Fruit fly (Drosophila melanogaster) whole organism, wandering third instar larva: ENCODE measurements around the gene Hip1.

Experiments used
- Abd-B ChIP-seq: fragments of >200 bp; optimal IDR thresholded peaks from 2 replicates; lab custom pipeline; 2017; ENCODE audit warnings: missing biosample characterization, missing genetic modification characterization
- CG32264 ChIP-seq: fragments of 200-800 bp; sonication (Bioruptor generic); optimal IDR thresholded peaks from 2 replicates; lab custom pipeline; 2016; ENCODE audit warnings: missing biosample characterization, missing genetic modification characterization
- Dif ChIP-seq: fragments of 200-275, 200-300 bp; sonication (Bioruptor generic); optimal IDR thresholded peaks from 2 replicates; lab custom pipeline; 2018; ENCODE audit warnings: missing biosample characterization, missing genetic modification characterization; ENCODE audit not compliant: partially characterized antibody
- GATAd ChIP-seq: sonication (Bioruptor generic); optimal IDR thresholded peaks from 2 replicates; lab custom pipeline; 2016; ENCODE audit warnings: missing biosample characterization, missing genetic modification characterization
- HLH106 ChIP-seq: fragments of 200-800 bp; optimal IDR thresholded peaks from 3 replicates; lab custom pipeline; 2019; ENCODE audit warnings: missing biosample characterization, mild to moderate bottlenecking, missing genetic modification characterization, moderate library complexity
- Hnf4 ChIP-seq: fragments of 200-800 bp; sonication (Bioruptor generic); optimal IDR thresholded peaks from 2 replicates; lab custom pipeline; 2016; ENCODE audit warnings: missing biosample characterization, mild to moderate bottlenecking, missing genetic modification characterization
- Hr78 ChIP-seq: fragments of >200 bp; optimal IDR thresholded peaks from 2 replicates; lab custom pipeline; 2017; ENCODE audit warnings: missing biosample characterization, missing genetic modification characterization
- Hr83 ChIP-seq: fragments of 200-300 bp; sonication (Bioruptor generic); optimal IDR thresholded peaks from 2 replicates; lab custom pipeline; 2016; ENCODE audit warnings: missing biosample characterization, mild to moderate bottlenecking, missing genetic modification characterization, moderate library complexity; ENCODE audit not compliant: poor library complexity, severe bottlenecking
- Jra ChIP-seq: sonication (Bioruptor generic); optimal IDR thresholded peaks from 2 replicates; lab custom pipeline; 2016; ENCODE audit warnings: missing biosample characterization, missing genetic modification characterization
- Mio ChIP-seq: sonication (Bioruptor generic); optimal IDR thresholded peaks from 2 replicates; lab custom pipeline; 2016; ENCODE audit warnings: missing biosample characterization, missing genetic modification characterization
- Myc ChIP-seq: fragments of >200 bp; optimal IDR thresholded peaks from 2 replicates; lab custom pipeline; 2017
- N ChIP-seq: fragments of >200 bp; optimal IDR thresholded peaks from 2 replicates; lab custom pipeline; 2018; ENCODE audit warnings: missing biosample characterization, missing external identifiers, missing genetic modification characterization
- OdsH ChIP-seq: fragments of 200-800 bp; sonication (Bioruptor generic); optimal IDR thresholded peaks from 2 replicates; lab custom pipeline; 2016; ENCODE audit warnings: missing biosample characterization, mild to moderate bottlenecking, missing genetic modification characterization
- Rel ChIP-seq, 2 experiments: fragments of 200-800 bp; sonication (Bioruptor generic) in 1 of 2; optimal IDR thresholded peaks; 2 replicates in 1 of 2; 3 replicates in 1 of 2; lab custom pipeline; 2016 to 2019; ENCODE audit warnings: mild to moderate bottlenecking in 2 of 2, missing biosample characterization in 2 of 2, missing genetic modification characterization in 2 of 2, moderate library complexity in 1 of 2
- Sp1 ChIP-seq: fragments of 200-800 bp; sonication (Bioruptor generic); optimal IDR thresholded peaks from 3 replicates; lab custom pipeline; 2019; ENCODE audit warnings: missing biosample characterization, mild to moderate bottlenecking, missing genetic modification characterization, moderate library complexity
- Vsx2 ChIP-seq: fragments of 200-300, 225-300 bp; sonication (Bioruptor generic); optimal IDR thresholded peaks from 2 replicates; lab custom pipeline; 2018; ENCODE audit warnings: missing biosample characterization, missing genetic modification characterization; ENCODE audit not compliant: partially characterized antibody
- br ChIP-seq: fragments of 200-800 bp; sonication (Bioruptor generic); optimal IDR thresholded peaks from 2 replicates; lab custom pipeline; 2016; ENCODE audit warnings: missing biosample characterization, missing genetic modification characterization
- brk ChIP-seq: fragments of 200-800 bp; sonication (Bioruptor generic); optimal IDR thresholded peaks from 2 replicates; lab custom pipeline; 2016; ENCODE audit warnings: missing biosample characterization, mild to moderate bottlenecking, missing genetic modification characterization
- dl ChIP-seq, 2 experiments: fragments of 175-275, 200-275 bp in 1 of 2; fragments of 200-275 bp in 1 of 2; sonication (Bioruptor generic); optimal IDR thresholded peaks; lab custom pipeline; 2018; ENCODE audit warnings: mild to moderate bottlenecking in 2 of 2, missing biosample characterization in 2 of 2, missing genetic modification characterization in 2 of 2, moderate library complexity in 2 of 2; ENCODE audit not compliant: partially characterized antibody in 2 of 2, insufficient read depth in 1 of 2
- dsf ChIP-seq: sonication (Bioruptor generic); optimal IDR thresholded peaks from 2 replicates; lab custom pipeline; 2016; ENCODE audit warnings: missing biosample characterization, missing genetic modification characterization, borderline replicate concordance
- ey ChIP-seq: fragments of 200-800 bp; sonication (Bioruptor generic); optimal IDR thresholded peaks from 2 replicates; lab custom pipeline; 2016; ENCODE audit warnings: missing biosample characterization, missing genetic modification characterization
- h ChIP-seq: fragments of 200-800 bp; sonication (Bioruptor generic); optimal IDR thresholded peaks from 3 replicates; lab custom pipeline; 2016; ENCODE audit warnings: missing biosample characterization, mild to moderate bottlenecking, missing genetic modification characterization
- jim ChIP-seq: fragments of 175-275, 200-325 bp; sonication (Bioruptor generic); optimal IDR thresholded peaks from 2 replicates; lab custom pipeline; 2016; ENCODE audit warnings: missing biosample characterization, mild to moderate bottlenecking, missing genetic modification characterization
- pan ChIP-seq: fragments of >200 bp; optimal IDR thresholded peaks from 2 replicates; lab custom pipeline; 2017
- psq ChIP-seq: fragments of 200-800 bp; sonication (Bioruptor generic); optimal IDR thresholded peaks from 3 replicates; lab custom pipeline; 2017; ENCODE audit warnings: missing biosample characterization, mild to moderate bottlenecking, missing genetic modification characterization, moderate library complexity
- sage ChIP-seq: fragments of 200-800 bp; sonication (Bioruptor generic); optimal IDR thresholded peaks from 2 replicates; lab custom pipeline; 2016; ENCODE audit warnings: missing biosample characterization, mild to moderate bottlenecking, missing genetic modification characterization
- sv ChIP-seq: fragments of 200-800 bp; sonication (Bioruptor generic); optimal IDR thresholded peaks from 3 replicates; lab custom pipeline; 2016; ENCODE audit warnings: missing biosample characterization, missing genetic modification characterization
- tai ChIP-seq: sonication (Bioruptor generic); optimal IDR thresholded peaks from 2 replicates; lab custom pipeline; 2016; ENCODE audit warnings: missing biosample characterization, missing genetic modification characterization
- usp ChIP-seq: fragments of >200 bp; optimal IDR thresholded peaks from 2 replicates; lab custom pipeline; 2017; ENCODE audit warnings: missing biosample characterization, missing genetic modification characterization

Gene Hip1

DNA sequence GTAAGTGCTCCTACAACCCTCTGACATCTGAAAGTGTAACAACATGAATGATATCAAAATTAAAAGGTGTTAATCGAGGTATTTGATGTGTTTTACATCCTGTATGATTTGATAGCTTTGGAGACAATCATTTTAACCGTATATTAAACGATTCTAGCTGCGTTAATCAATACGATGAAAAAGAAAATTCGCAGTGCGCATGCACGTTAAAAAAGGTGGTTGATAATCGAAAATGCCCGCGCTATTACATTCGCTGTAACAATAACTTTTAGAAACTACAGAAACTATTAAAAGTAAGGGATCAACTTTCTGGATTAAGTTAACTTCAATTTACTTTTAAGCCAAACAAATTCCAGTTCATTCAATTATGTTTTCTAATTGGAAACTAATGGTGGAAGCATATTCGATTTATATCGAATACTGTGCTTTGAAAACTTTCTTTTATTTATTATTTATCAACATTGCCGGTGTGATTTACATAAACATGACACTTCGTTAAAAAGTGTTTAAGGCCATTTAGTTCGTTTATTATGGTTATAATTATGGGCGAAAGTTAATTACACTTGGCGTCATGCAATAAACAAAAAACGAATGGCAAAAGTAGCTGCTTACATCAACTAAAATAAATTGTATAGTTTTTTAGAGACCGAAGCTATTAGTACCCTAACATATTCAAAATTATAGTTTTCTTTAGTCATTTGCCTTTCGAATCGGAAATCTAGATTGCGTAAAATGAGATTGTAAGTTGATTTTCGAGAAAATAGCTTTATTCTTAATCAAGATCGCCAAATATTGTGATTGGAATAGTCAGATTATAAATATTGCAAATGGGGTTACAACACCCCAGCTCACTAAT is 24.4 kb downstream of the Hip1 start:
- TF ChIP-seq h (no peak), br (GFP tag; lab: Kevin White, UChicago) (no peak), pan (no peak), dsf (GFP tag; lab: Kevin White, UChicago) (no peak), Hr78 (GFP tag; lab: Kevin White, UChicago) (no peak), dl (GFP tag; optimal IDR thresholded peaks at IDR 0.05; lab: Kevin White, UChicago; ENCODE audit: insufficient read depth in 1 of 2, partially characterized antibody in 2 of 2) (no peak), N (GFP tag; lab: Kevin White, UChicago) (no peak), Hnf4 (GFP tag; lab: Kevin White, UChicago) (no peak), Abd-B (GFP tag; lab: Kevin White, UChicago) (no peak), Jra (GFP tag; lab: Kevin White, UChicago) (no peak), usp (GFP tag; lab: Kevin White, UChicago) (no peak)

DNA sequence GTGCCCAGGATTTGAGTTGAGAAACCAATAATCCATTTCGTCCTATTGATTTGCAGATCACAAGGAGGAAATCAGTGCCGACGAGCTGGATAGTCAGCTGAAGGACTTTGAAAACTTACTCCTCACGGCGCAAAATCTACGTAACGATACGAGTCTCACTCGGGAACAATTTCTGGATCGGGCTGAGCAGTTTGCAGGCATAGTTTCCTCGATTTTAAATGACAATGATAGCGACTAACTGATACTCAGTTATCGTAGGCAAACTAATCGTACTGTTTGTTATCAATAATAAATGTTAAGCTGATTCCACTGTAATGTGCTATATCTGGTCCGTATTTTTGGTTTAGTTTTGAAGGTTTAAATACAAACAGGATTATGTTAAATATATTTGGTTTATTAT is 27.1 kb downstream of the Hip1 start:
- TF ChIP-seq N (GFP tag; lab: Kevin White, UChicago) (no peak), jim (GFP tag; lab: Kevin White, UChicago) (no peak), dl (GFP tag; optimal IDR thresholded peaks at IDR 0.05; lab: Kevin White, UChicago; ENCODE audit: insufficient read depth in 1 of 2, partially characterized antibody in 2 of 2) (no peak), HLH106 (tag; lab: Kevin White, UChicago) (no peak), Hr83 (GFP tag; lab: Kevin White, UChicago) (no peak), Abd-B (GFP tag; lab: Kevin White, UChicago) (no peak)

DNA sequence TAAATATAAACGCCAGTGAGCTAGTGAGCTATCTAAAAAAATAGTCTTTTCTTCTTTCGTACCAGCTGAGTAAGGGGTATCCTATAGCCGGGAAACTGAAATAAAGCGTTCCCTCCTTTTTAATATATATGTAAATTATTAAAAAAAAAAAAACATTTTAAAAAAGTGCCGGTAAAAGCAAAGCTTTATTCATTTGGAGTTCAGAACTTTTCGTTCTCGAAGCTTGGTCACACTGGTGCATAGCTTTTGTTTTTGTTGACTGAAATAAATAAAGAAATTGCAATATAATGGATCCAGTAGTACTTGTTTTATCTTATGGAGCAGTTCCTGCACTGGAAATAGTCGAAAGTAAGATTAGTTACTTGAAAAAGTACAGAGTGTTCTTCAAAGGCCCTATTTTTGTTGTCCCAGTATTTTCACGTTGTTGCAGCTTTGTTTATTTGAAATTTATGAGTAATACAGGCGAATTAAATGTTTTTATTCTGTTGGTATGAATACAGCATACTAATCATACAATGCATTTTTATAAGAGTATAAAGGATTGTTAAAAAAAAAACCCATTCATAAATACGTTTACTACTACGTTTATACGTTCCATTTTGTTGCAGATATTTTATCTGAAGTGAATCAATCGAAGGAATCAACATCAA is 28.1 kb downstream of the Hip1 start, which contains the start of gene CG32109:
TSS of gene CG32109 (plus strand) at position 224 of the 650 bp plus-strand sequence.
- TF ChIP-seq sv (GFP tag; lab: Kevin White, UChicago) (no peak), sage (GFP tag; lab: Kevin White, UChicago) (peak; percentile 26)
- TF ChIP-seq, all 38 proteins: peak for 1

DNA sequence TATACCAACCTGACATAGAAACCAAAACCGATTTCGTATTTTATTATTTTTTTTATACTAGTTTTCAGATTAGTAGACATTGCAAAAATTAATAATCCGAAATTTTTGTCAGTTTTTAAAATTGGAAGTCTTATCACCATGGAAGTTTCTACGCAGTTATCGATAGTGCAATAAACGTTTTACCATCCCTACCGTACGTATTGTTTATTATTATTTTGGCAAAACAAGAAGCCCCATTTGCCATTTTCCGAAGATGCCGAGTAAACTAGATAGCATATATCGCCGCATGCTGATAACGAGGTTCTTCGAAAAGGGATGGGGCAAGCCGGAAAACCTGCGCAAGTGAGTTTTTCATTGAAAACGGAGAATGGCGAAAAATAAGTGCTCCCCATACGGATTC is 31.8 kb downstream of the Hip1 start, which contains the start of gene CG32112:
TSS of gene CG32112 (plus strand) at position 111 of the 400 bp plus-strand sequence.
- TF ChIP-seq HLH106 (tag; lab: Kevin White, UChicago) = no peak
- TF ChIP-seq Hnf4 (GFP tag; lab: Kevin White, UChicago) = peak; percentile 56
- TF ChIP-seq Jra (GFP tag; lab: Kevin White, UChicago) = peak; percentile 54
- TF ChIP-seq pan = no peak
- TF ChIP-seq CG32264 (GFP tag; lab: Kevin White, UChicago) = no peak
- no peak for TF ChIP-seq sage (GFP tag; lab: Kevin White, UChicago)
- TF ChIP-seq GATAd (GFP tag; lab: Kevin White, UChicago) = no peak
- no peak for TF ChIP-seq Myc
- TF ChIP-seq Sp1 (GFP tag; lab: Kevin White, UChicago) = no peak
- TF ChIP-seq h = no peak
- peak; percentile 50 for TF ChIP-seq tai (GFP tag; lab: Kevin White, UChicago)
- no peak for TF ChIP-seq ey
- no peak for TF ChIP-seq dl (GFP tag; optimal IDR thresholded peaks at IDR 0.05; lab: Kevin White, UChicago; ENCODE audit: insufficient read depth in 1 of 2, partially characterized antibody in 2 of 2)
- TF ChIP-seq Vsx2 (GFP tag; lab: Kevin White, UChicago) = no peak
- TF ChIP-seq sv (GFP tag; lab: Kevin White, UChicago) = no peak
- peak; percentile 13 for TF ChIP-seq OdsH (GFP tag; lab: Kevin White, UChicago)
- peak; percentile 1 for TF ChIP-seq dsf (GFP tag; lab: Kevin White, UChicago)
- TF ChIP-seq brk (GFP tag; lab: Kevin White, UChicago) = peak; percentile 46
- TF ChIP-seq psq (GFP tag; lab: Kevin White, UChicago) = peak; percentile 5
- TF ChIP-seq N (GFP tag; lab: Kevin White, UChicago) = no peak
- TF ChIP-seq Rel (GFP tag; optimal IDR thresholded peaks at IDR 0.05; lab: Kevin White, UChicago) = no peak
- no peak for TF ChIP-seq Rel (tag; optimal IDR thresholded peaks at IDR 0.05; lab: Kevin White, UChicago)

DNA sequence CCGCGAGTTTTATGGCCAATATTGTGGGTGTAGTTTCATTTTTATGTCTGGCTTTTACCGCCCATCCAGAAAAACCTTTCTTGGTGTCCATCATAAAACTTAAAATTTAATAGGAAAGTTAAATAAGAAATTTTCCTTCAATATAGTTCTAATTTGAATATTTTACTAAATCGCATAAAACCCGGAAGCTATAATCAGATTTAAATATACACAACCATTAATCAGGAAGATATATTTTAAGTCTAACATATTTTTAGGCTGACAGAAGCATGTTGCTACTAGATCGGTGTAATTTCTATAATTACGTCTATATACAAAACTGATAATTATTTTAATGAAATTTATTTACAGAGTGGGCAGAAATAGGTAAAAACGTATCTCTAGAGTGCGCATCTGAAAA is 37.7 kb downstream of the Hip1 start:
- TF ChIP-seq h (no peak), Mio (GFP tag; lab: Kevin White, UChicago) (no peak), GATAd (GFP tag; lab: Kevin White, UChicago) (no peak), Dif (GFP tag; lab: Kevin White, UChicago) (no peak)
